Fruit fly (Drosophila melanogaster): ENCODE measurements around the gene CG11583.
A peak's percentile ranks its signal among the peaks of the same experiment; 100 is the strongest.

CG11583 gene

dm6 chr3L:4239442-4240322, 42.9 kb downstream of the CG11583 start, which contains the start of gene Sqor (continued):
- TF ChIP-seq Sry-β (GFP tag; optimal IDR thresholded peaks at IDR 0.05), result no peak
- TF ChIP-seq disco-r (GFP tag; optimal IDR thresholded peaks at IDR 0.05), result peak; percentile 85
- peak; percentile 65 for TF ChIP-seq CG12744 (GFP tag; optimal IDR thresholded peaks at IDR 0.05)
- peak; percentile 20 for TF ChIP-seq Ets97D (GFP tag; optimal IDR thresholded peaks at IDR 0.05)
- TF ChIP-seq eyg (GFP tag; optimal IDR thresholded peaks at IDR 0.05), result peak; percentile 87
- TF ChIP-seq CG7357 (GFP tag; IDR thresholded peaks at IDR 0.05), result peak; percentile 75
- TF ChIP-seq CG2889 (GFP tag; IDR thresholded peaks at IDR 0.05), result peak; percentile 58; the same call in 2 of the 3 replicates
- TF ChIP-seq Bdp1 (GFP tag; optimal IDR thresholded peaks at IDR 0.05), result peak; percentile 82
- TF ChIP-seq Jarid2 (GFP tag; optimal IDR thresholded peaks at IDR 0.05), result peak; percentile 54
- peak; percentile 66 to 93 for TF ChIP-seq bsh (GFP tag; optimal IDR thresholded peaks at IDR 0.05)
- peak; percentile 60; the same call in 1 of the 2 replicates for TF ChIP-seq CG8765 (GFP tag; IDR thresholded peaks at IDR 0.05)
- peak; percentile 87 for TF ChIP-seq HLH54F (GFP tag; optimal IDR thresholded peaks at IDR 0.05)
- TF ChIP-seq unc-4 (GFP tag; IDR thresholded peaks at IDR 0.05; ENCODE audit: partially characterized antibody), result 0 out of 2 replicates have a peak, but pooled peaks have one; percentile 19
- peak; percentile 84 for TF ChIP-seq pum (GFP tag; optimal IDR thresholded peaks at IDR 0.05)
- no peak for TF ChIP-seq fd102C (GFP tag; optimal IDR thresholded peaks at IDR 0.05)
- peak; percentile 85 for TF ChIP-seq CG13894 (tag; optimal IDR thresholded peaks at IDR 0.05)
- TF ChIP-seq ap (GFP tag; IDR thresholded peaks at IDR 0.05), result peak; percentile 54
- peak; percentile 67 for TF ChIP-seq ara (GFP tag; IDR thresholded peaks at IDR 0.05)
- peak; percentile 91 for TF ChIP-seq CoRest (tag; optimal IDR thresholded peaks at IDR 0.05)
- peak; percentile 71 for TF ChIP-seq bab2 (GFP tag; optimal IDR thresholded peaks at IDR 0.05)
- peak; percentile 84 for TF ChIP-seq rib (GFP tag; IDR thresholded peaks at IDR 0.05)
- peak; percentile 79 for TF ChIP-seq p53 (GFP tag; optimal IDR thresholded peaks at IDR 0.05)
- TF ChIP-seq Ravus (GFP tag; IDR thresholded peaks at IDR 0.05), result peak; percentile 52
- peak; percentile 76 for TF ChIP-seq NFAT (GFP tag; IDR thresholded peaks at IDR 0.05)
- TF ChIP-seq Kr (GFP tag; optimal IDR thresholded peaks at IDR 0.05), result no peak
- TF ChIP-seq chn (GFP tag; optimal IDR thresholded peaks at IDR 0.05), result peak; percentile 81
- TF ChIP-seq CG12104 (GFP tag; optimal IDR thresholded peaks at IDR 0.05), result peak; percentile 74
- TF ChIP-seq jing (GFP tag; optimal IDR thresholded peaks at IDR 0.05), result peak; percentile 75
- TF ChIP-seq CG32532 (GFP tag; IDR thresholded peaks at IDR 0.05), result peak; percentile 85
- peak; percentile 82 for TF ChIP-seq Atf6 (GFP tag; IDR thresholded peaks at IDR 0.05)
- TF ChIP-seq sim (GFP tag; IDR thresholded peaks at IDR 0.05), result 0 out of 2 replicates have a peak, but pooled peaks have one; percentile 26
- peak; percentile 92 for TF ChIP-seq NfI (GFP tag; optimal IDR thresholded peaks at IDR 0.05)
- peak; percentile 86 for TF ChIP-seq CG6765 (GFP tag; optimal IDR thresholded peaks at IDR 0.05)
- TF ChIP-seq ATbp (GFP tag; optimal IDR thresholded peaks at IDR 0.05), result peak; percentile 73
- peak; percentile 61 for TF ChIP-seq Max (GFP tag; optimal IDR thresholded peaks at IDR 0.05)
- TF ChIP-seq en (GFP tag; optimal IDR thresholded peaks at IDR 0.05), result peak; percentile 75
- peak; percentile 75 for TF ChIP-seq CG16863 (GFP tag; optimal IDR thresholded peaks at IDR 0.05)
- TF ChIP-seq CG2202 (tag; optimal IDR thresholded peaks at IDR 0.05), result peak; percentile 43
- no peak for TF ChIP-seq Spps (tag; optimal IDR thresholded peaks at IDR 0.05)
- TF ChIP-seq sima (GFP tag; optimal IDR thresholded peaks at IDR 0.05), result peak; percentile 53
- peak; percentile 92 for TF ChIP-seq CG2120 (GFP tag; optimal IDR thresholded peaks at IDR 0.05)
- peak; percentile 86 for TF ChIP-seq slp2 (GFP tag; optimal IDR thresholded peaks at IDR 0.05)
- TF ChIP-seq Neu2 (GFP tag; optimal IDR thresholded peaks at IDR 0.05; ENCODE audit: borderline replicate concordance), result peak; percentile 43
- TF ChIP-seq CG14441 (GFP tag; IDR thresholded peaks at IDR 0.05), result peak; percentile 80
- no peak; the same call in none of the 2 replicates for TF ChIP-seq peb (GFP tag; IDR thresholded peaks at IDR 0.05)
- TF ChIP-seq dmrt99B (tag; optimal IDR thresholded peaks at IDR 0.05), result peak; percentile 88
- no peak for TF ChIP-seq mirr (GFP tag; optimal IDR thresholded peaks at IDR 0.05)
- TF ChIP-seq CkIIα-i1 (GFP tag; IDR thresholded peaks at IDR 0.05), result no peak; the same call in 1 of the 2 replicates
- peak; percentile 82 for TF ChIP-seq CG9932 (GFP tag; IDR thresholded peaks at IDR 0.05)
